Worm (Caenorhabditis elegans) whole organism, mixed stage, embryonic: ENCODE data around the gene irld-56.

Source experiments
- ces-1 ChIP-seq: fragments of 150-350 bp; optimal IDR thresholded peaks from 2 replicates; lab custom pipeline; 2014; ENCODE audit warnings: missing biosample characterization, missing genetic modification reagents, missing genetic modification characterization
- elt-1 ChIP-seq: sonication (generic microtip); optimal IDR thresholded peaks from 2 replicates; lab custom pipeline; 2017; ENCODE audit warnings: missing genetic modification characterization, mild to moderate bottlenecking, missing compliant biosample characterization, antibody characterized with exemption, moderate library complexity, borderline replicate concordance; ENCODE audit not compliant: insufficient read depth
- elt-3 ChIP-seq: fragments of 150-350 bp; optimal IDR thresholded peaks from 2 replicates; lab custom pipeline; 2014; ENCODE audit warnings: missing biosample characterization, missing genetic modification characterization
- lin-13 ChIP-seq: fragments of 150-350 bp; optimal IDR thresholded peaks from 2 replicates; lab custom pipeline; 2014; ENCODE audit warnings: missing biosample characterization, missing genetic modification characterization
- lsy-2 ChIP-seq: fragments of 150-350 bp; optimal IDR thresholded peaks from 2 replicates; lab custom pipeline; 2014; ENCODE audit warnings: missing biosample characterization, missing genetic modification characterization
- nhr-12 ChIP-seq: fragments of 150-350 bp; optimal IDR thresholded peaks from 2 replicates; lab custom pipeline; 2014; ENCODE audit warnings: missing biosample characterization, missing genetic modification characterization
- nhr-237 ChIP-seq: fragments of 150-350 bp; optimal IDR thresholded peaks from 2 replicates; lab custom pipeline; 2014; ENCODE audit warnings: missing biosample characterization, missing genetic modification characterization
- nhr-28 ChIP-seq: fragments of 150-350 bp; optimal IDR thresholded peaks from 2 replicates; lab custom pipeline; 2014; ENCODE audit warnings: missing biosample characterization, missing genetic modification characterization
- pha-4 ChIP-seq: fragments of 150-350 bp; optimal IDR thresholded peaks from 2 replicates; lab custom pipeline; 2018; ENCODE audit warnings: missing biosample characterization, missing genetic modification reagents, missing genetic modification characterization
- sptf-1 ChIP-seq: sonication (generic microtip); optimal IDR thresholded peaks from 2 replicates; lab custom pipeline; 2017; ENCODE audit warnings: mild to moderate bottlenecking, missing genetic modification characterization, moderate library complexity, missing compliant biosample characterization
- unc-39 ChIP-seq: fragments of 150-350 bp; optimal IDR thresholded peaks from 2 replicates; lab custom pipeline; 2014; ENCODE audit warnings: missing biosample characterization, missing genetic modification characterization
- zip-8 ChIP-seq: fragments of 150-350 bp; optimal IDR thresholded peaks from 2 replicates; lab custom pipeline; 2014; ENCODE audit warnings: missing biosample characterization, missing genetic modification characterization
- ztf-11 ChIP-seq: fragments of 150-350 bp; optimal IDR thresholded peaks from 2 replicates; lab custom pipeline; 2014; ENCODE audit warnings: missing biosample characterization, missing genetic modification characterization

- TF ChIP-seq sptf-1 (tag; lab: Kevin White, UChicago) (no peak), lsy-2 (no peak), nhr-28 (no peak), ztf-11 (no peak), ces-1 (GFP tag; lab: Kevin White, UChicago) (no peak), nhr-12 (tag; lab: Kevin White, UChicago) (no peak), pha-4 (tag; lab: Kevin White, UChicago) (no peak), unc-39 (tag; lab: Kevin White, UChicago) (no peak), elt-3 (tag; lab: Kevin White, UChicago) (no peak), zip-8 (tag; lab: Kevin White, UChicago) (peak; percentile 5), elt-1 (tag; lab: Kevin White, UChicago) (no peak), nhr-237 (no peak), lin-13 (no peak)
These were observed 13.6 kb upstream of the irld-56 start for ce11 chrIV:14033502-14033751.
